Worm (Caenorhabditis elegans) whole organism, young adult: ENCODE measurements around the gene pcrg-1.

Experiments
- T26A5.8 ChIP-seq: sonication (generic microtip); optimal IDR thresholded peaks from 2 replicates; lab custom pipeline; 2016; ENCODE audit warnings: missing genetic modification characterization, missing compliant biosample characterization
- gei-17 ChIP-seq: fragments of 200-800 bp; sonication (Bioruptor generic); optimal IDR thresholded peaks from 2 replicates; lab custom pipeline; 2018; ENCODE audit warnings: mild to moderate bottlenecking, missing genetic modification characterization, missing compliant biosample characterization
- madf-3 ChIP-seq: fragments of 200-800 bp; sonication (Bioruptor generic); IDR thresholded peaks from 2 replicates; pipeline ENCODE4 v1.3.6; 2022; ENCODE audit warnings: missing genetic modification reagents, missing genetic modification characterization, missing compliant biosample characterization

- TF ChIP-seq madf-3 (GFP tag; lab: Robert Waterston, UW): no peak
- no peak for TF ChIP-seq gei-17 (GFP tag; lab: Kevin White, UChicago)
- no peak for TF ChIP-seq T26A5.8 (tag; lab: Kevin White, UChicago)
Measured at ce11 chrII:7208184-7208583, 7.8 kb downstream of the pcrg-1 start, which contains the start of gene dhs-7.
